Worm (Caenorhabditis elegans) whole organism, midembryonic: ENCODE data around the gene srd-56.

Experiments used
- cog-1 ChIP-seq: sonication (generic microtip); optimal IDR thresholded peaks from 2 replicates; lab custom pipeline; 2016; ENCODE audit warnings: missing genetic modification characterization, missing compliant biosample characterization
- flt-1 ChIP-seq: fragments of 200-800 bp; sonication (Bioruptor generic); IDR thresholded peaks from 2 replicates; pipeline ENCODE4 v1.3.6; 2022; ENCODE audit warnings: missing genetic modification characterization, missing compliant biosample characterization
- ref-1 ChIP-seq: fragments of 200-800 bp; sonication (Bioruptor generic); conservative IDR thresholded peaks from 2 replicates; pipeline ENCODE4 v1.3.6; 2022; ENCODE audit warnings: missing genetic modification reagents, missing genetic modification characterization, missing compliant biosample characterization
- tab-1 ChIP-seq: fragments of 200-800 bp; sonication (Bioruptor generic); IDR thresholded peaks from 2 replicates; pipeline ENCODE4 v1.3.6; 2022; ENCODE audit warnings: missing genetic modification characterization, missing compliant biosample characterization

DNA sequence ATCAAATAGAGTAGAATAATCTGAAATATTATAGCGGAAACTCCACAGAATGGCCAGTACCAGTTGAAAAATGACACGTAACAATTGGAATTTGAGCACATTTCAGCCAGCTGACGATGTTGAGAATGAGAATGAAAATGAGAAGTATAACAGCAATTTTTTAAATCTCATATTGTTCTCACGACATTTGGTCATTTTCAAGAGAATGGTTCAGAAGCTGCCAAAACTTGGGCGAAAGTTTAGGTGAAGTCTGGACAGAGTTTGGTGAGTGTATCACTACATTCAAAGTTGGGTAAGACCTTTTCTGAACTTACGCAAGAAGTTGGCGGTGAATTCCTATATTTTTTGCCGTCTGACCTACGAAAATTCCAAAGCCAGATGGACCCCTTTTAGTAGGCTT lies 1.9 kb upstream of the srd-56 start, which contains the start of gene srd-58:
- TF ChIP-seq ref-1 (GFP tag; lab: Robert Waterston, UW) (no peak), flt-1 (GFP tag; lab: Robert Waterston, UW) (no peak), cog-1 (tag; lab: Kevin White, UChicago) (no peak), tab-1 (GFP tag; lab: Robert Waterston, UW) (no peak)
